Worm (Caenorhabditis elegans) whole organism, L4 larva: ENCODE results near the gene ZK673.6.

Source experiments
- F49E8.2 ChIP-seq: sonication (generic microtip); optimal IDR thresholded peaks from 2 replicates; lab custom pipeline; 2016; ENCODE audit warnings: missing compliant biosample characterization, mild to moderate bottlenecking, missing genetic modification characterization, borderline replicate concordance
- Y48G9A.11 ChIP-seq: fragments of 200-800 bp; sonication (Bioruptor generic); IDR thresholded peaks from 2 replicates; pipeline ENCODE4 v1.3.6; 2022; ENCODE audit warnings: missing genetic modification reagents, missing genetic modification characterization, missing compliant biosample characterization
- ZK546.5 ChIP-seq, 2 experiments: sonication (generic microtip); optimal IDR thresholded peaks; 2 replicates each; lab custom pipeline; 2017; ENCODE audit warnings: missing biosample characterization in 2 of 2, missing genetic modification characterization in 2 of 2
- aha-1 ChIP-seq: fragments of 150-350 bp; peaks from one replicate; lab custom pipeline; 2014; ENCODE audit warnings: missing biosample characterization, missing genetic modification characterization
- ceh-82 ChIP-seq: sonication (generic microtip); optimal IDR thresholded peaks from 2 replicates; lab custom pipeline; 2017; ENCODE audit warnings: missing biosample characterization, missing genetic modification characterization
- ces-1 ChIP-seq: fragments of 150-350 bp; sonication (generic microtip); optimal IDR thresholded peaks from 4 replicates; lab custom pipeline; 2014; ENCODE audit warnings: missing biosample characterization, missing genetic modification reagents, missing genetic modification characterization
- egl-27 ChIP-seq: sonication (generic microtip); optimal IDR thresholded peaks from 3 replicates; lab custom pipeline; 2017; ENCODE audit warnings: missing biosample characterization, missing genetic modification reagents, missing genetic modification characterization
- lin-15B ChIP-seq: fragments of 150-350 bp; sonication (generic microtip); optimal IDR thresholded peaks from 3 replicates; lab custom pipeline; 2014; ENCODE audit warnings: missing biosample characterization, missing genetic modification characterization
- rbr-2 ChIP-seq: sonication (generic microtip); optimal IDR thresholded peaks from 2 replicates; lab custom pipeline; 2016; ENCODE audit warnings: missing genotype, missing genetic modification characterization, missing compliant biosample characterization
- snpc-4 ChIP-seq: fragments of 150-350 bp; optimal IDR thresholded peaks from 2 replicates; lab custom pipeline; 2014; ENCODE audit warnings: missing biosample characterization, missing genetic modification characterization
- unc-39 ChIP-seq: sonication (generic microtip); optimal IDR thresholded peaks from 2 replicates; lab custom pipeline; 2017; ENCODE audit warnings: missing biosample characterization, missing genetic modification characterization

ce11 chrII:10476039-10476438 is 11.9 kb upstream of the ZK673.6 start, which contains the start of gene clec-58:
- TF ChIP-seq ces-1 (GFP tag; lab: Kevin White, UChicago) (no peak), Y48G9A.11 (no peak), snpc-4 (tag; lab: Kevin White, UChicago) (no peak), ZK546.5 (tag; optimal IDR thresholded peaks at IDR 0.05; lab: Kevin White, UChicago) (no peak), lin-15B (tag; lab: Kevin White, UChicago) (no peak), aha-1 (no peak), F49E8.2 (no peak), rbr-2 (tag; lab: Kevin White, UChicago) (no peak), ceh-82 (no peak), unc-39 (no peak), egl-27 (tag; lab: Kevin White, UChicago) (no peak)
